Worm (Caenorhabditis elegans): ENCODE results near the gene gst-14.
"Not testable (repeated sequence)": the region's sequence is repeated elsewhere in the genome, so short reads cannot be mapped to it uniquely, and the experiment has no call there.

The gst-14 gene

ce11 chrII:13616000-13616399 lies at the start of gene gst-14:
Gene gst-14, minus strand, starts transcription at chrII:13616100.
- TF ChIP-seq unc-62 (GFP tag; optimal IDR thresholded peaks at IDR 0.05) = no peak

ce11 chrII:13664993-13665680 lies 49.2 kb upstream of the gst-14 start:
- no peak for TF ChIP-seq unc-62 (GFP tag; optimal IDR thresholded peaks at IDR 0.05)

ce11 chrII:13664416-13664815 lies 48.5 kb upstream of the gst-14 start:
- no peak for TF ChIP-seq unc-62 (GFP tag; optimal IDR thresholded peaks at IDR 0.05)

DNA sequence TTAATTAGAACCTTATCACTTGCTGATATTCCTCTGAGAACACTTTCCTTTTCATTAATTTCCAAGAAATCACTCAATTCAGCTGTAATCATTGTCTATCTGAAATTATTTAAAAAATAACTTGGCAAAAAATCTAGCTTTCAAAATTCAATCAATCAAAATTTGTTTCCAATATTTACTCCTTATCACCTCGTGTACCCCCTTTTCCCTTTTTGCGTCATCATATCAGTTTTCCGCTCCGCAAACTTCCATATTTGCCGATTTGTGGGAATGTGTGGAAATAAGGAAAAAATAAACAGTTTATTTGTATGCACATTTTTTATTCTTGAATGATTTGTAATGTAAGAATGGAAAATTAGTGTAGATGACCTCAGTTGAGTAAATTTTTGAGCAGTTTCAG lies 46.1 kb upstream of the gst-14 start, which contains the start of gene C31C9.6:
Gene C31C9.6, minus strand, starts transcription at position 101 of the 400 bp plus-strand sequence.
- TF ChIP-seq unc-62 (GFP tag; optimal IDR thresholded peaks at IDR 0.05) = not testable (repeated sequence)

- not testable (repeated sequence) for TF ChIP-seq unc-62 (GFP tag; optimal IDR thresholded peaks at IDR 0.05)
These were observed 38.8 kb upstream of the gst-14 start, which contains the start of gene C31C9.9 for ce11 chrII:13654723-13655122. Gene C31C9.9, plus strand, starts transcription at chrII:13655023.

ce11 chrII:13648230-13648629 lies 32.3 kb upstream of the gst-14 start, which contains the start of gene fbxa-169:
Gene fbxa-169, plus strand, starts transcription at chrII:13648530.
- no peak for TF ChIP-seq unc-62 (GFP tag; optimal IDR thresholded peaks at IDR 0.05)

DNA sequence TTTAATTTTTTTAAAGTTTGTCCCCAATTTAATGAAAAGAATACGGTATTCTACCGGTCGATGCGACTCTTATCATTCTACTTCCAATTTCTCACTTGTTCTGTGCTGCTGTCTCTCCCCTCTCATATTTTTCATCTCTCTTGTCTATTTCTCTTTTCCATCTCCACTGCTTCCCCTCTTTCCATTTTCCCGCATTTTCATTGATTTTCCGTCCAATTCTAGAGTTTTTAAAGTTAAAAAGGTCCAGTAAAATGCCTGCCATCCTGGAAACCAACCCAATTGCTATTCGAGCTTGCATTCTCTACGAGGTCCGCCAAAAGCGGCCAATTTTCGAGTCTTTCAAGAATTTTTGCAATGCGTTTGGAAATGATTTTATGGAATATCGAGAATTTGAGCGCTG lies 25.4 kb upstream of the gst-14 start, which contains the start of gene fbxa-167:
Gene fbxa-167, plus strand, starts transcription at position 179 of the 400 bp plus-strand sequence.
- no peak for TF ChIP-seq unc-62 (GFP tag; optimal IDR thresholded peaks at IDR 0.05)

ce11 chrII:13640210-13640609 lies 24.3 kb upstream of the gst-14 start:
- TF ChIP-seq unc-62 (GFP tag; optimal IDR thresholded peaks at IDR 0.05) = no peak

DNA sequence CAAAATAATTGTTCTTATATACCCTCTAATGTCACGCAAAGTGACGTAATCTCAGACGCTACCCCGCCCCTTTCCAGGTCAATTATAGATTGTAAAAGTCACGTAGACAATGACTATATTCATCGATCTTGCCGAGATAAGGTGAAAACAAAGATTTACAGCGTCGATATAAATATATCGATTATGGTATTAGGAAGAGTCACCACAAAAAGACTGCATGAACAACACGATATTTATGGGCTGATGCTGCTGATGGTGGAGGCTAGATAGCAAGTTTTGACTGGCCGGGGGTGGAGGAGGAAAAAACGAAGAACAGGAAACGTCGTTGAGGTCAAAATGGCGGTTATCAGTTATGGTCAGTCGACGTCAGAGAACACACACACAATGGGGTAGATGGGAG lies 22.7 kb upstream of the gst-14 start:
- TF ChIP-seq unc-62 (GFP tag; optimal IDR thresholded peaks at IDR 0.05) = no peak

DNA sequence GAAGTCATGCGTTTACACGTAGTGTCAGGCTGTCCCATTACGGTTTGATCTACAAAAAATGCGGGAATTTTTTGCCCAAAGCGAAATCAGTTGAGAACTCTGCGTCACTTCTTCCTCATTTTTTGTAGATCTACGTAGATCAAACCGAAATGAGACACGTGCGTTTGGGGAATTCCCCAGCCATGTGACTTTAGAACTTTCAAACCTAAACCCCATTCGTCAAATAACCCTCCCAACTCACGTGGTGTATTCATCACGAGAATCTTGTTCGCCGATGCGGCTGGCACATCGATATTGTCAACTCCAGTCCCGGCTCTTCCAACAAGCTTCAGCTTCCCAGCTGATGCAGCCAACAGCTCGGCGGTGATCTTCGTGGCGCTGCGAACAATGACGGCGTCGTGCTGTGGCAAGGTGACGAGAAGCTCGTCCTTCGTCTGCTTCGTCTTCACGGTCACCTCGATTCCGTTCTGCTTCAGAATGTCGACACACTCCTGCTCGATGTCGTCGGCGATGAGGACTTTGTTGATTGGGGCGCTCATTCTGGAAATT lies 22.1 kb upstream of the gst-14 start, which contains the start of gene phdh-1:
Gene phdh-1, minus strand, starts transcription at position 540 of the 549 bp plus-strand sequence.
- TF ChIP-seq unc-62 (GFP tag; optimal IDR thresholded peaks at IDR 0.05) = no peak

DNA sequence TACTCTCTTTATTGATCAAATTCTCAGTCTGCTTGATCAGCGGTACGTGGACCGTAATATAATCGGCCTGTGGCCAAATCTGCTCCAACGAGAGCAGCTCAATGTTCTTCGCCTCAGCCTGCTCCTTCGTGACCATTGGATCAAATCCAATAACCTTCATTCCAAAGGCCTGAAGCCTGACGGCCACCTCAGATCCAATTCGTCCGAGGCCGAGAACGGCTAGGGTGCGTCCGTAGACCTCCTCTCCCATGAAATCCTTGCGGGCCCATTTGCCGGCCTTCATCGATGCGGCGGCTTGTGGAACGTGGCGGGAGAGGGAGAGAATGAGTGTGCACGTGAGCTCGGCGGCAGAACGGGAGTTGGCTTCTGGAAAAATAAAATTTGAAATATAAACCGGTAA lies 21.6 kb upstream of the gst-14 start:
- no peak for TF ChIP-seq unc-62 (GFP tag; optimal IDR thresholded peaks at IDR 0.05)

ce11 chrII:13636596-13636995 lies 20.7 kb upstream of the gst-14 start:
- TF ChIP-seq unc-62 (GFP tag; optimal IDR thresholded peaks at IDR 0.05) = no peak

ce11 chrII:13632238-13632637 lies 16.3 kb upstream of the gst-14 start, which contains the start of gene tag-10:
Gene tag-10, plus strand, starts transcription at chrII:13632584.
- no peak for TF ChIP-seq unc-62 (GFP tag; optimal IDR thresholded peaks at IDR 0.05)

- no peak for TF ChIP-seq unc-62 (GFP tag; optimal IDR thresholded peaks at IDR 0.05)
These were observed 14.8 kb upstream of the gst-14 start, which contains the start of the genes gst-17 and gst-18 for ce11 chrII:13630690-13631089. Gene gst-17, minus strand, starts transcription at chrII:13630790. Gene gst-18, minus strand, starts transcription at chrII:13630887.

ce11 chrII:13627001-13627400 lies 11.1 kb upstream of the gst-14 start, which contains the start of gene gst-19:
Gene gst-19, minus strand, starts transcription at chrII:13627145.
- TF ChIP-seq unc-62 (GFP tag; optimal IDR thresholded peaks at IDR 0.05) = no peak

- TF ChIP-seq unc-62 (GFP tag; optimal IDR thresholded peaks at IDR 0.05) = no peak
These were observed 8.4 kb upstream of the gst-14 start, which contains the start of gene gst-16 for ce11 chrII:13624330-13624729. Gene gst-16, minus strand, starts transcription at chrII:13624440.

DNA sequence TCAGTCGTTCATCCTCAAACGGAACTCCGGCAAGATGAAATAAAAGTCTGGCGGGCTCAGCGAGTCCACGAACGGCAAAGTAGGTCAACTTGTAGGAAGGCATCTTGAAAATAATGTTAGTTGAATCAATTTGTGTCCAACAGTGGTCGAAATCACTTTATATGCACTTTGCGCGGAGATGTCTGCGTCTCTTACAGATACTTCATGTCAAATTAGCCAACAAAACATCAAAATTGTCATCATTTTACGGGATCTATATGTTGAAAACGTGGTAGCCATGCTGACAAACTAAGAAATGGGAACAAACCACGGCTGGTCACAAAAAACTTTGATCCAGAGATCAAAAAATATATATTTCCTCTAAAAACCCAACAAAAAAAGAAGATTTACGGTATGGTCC lies 1.9 kb upstream of the gst-14 start, which contains the start of gene gst-12:
Gene gst-12, minus strand, starts transcription at position 254 of the 400 bp plus-strand sequence.
- TF ChIP-seq unc-62 (GFP tag; optimal IDR thresholded peaks at IDR 0.05) = no peak

Measured in whole organism, dauer.